Worm (Caenorhabditis elegans) whole organism, young adult: ENCODE measurements around the gene mksr-2.
A peak's percentile ranks its signal among the peaks of the same experiment; 100 is the strongest.

Experiments used
- B0035.1 ChIP-seq: sonication (generic microtip); optimal IDR thresholded peaks from 2 replicates; lab custom pipeline; 2016; ENCODE audit warnings: missing genetic modification characterization, mild to moderate bottlenecking, missing compliant biosample characterization, missing genotype, missing genetic modification reagents
- C06A6.2 ChIP-seq: fragments of 200-800 bp; sonication (Bioruptor generic); conservative IDR thresholded peaks from 2 replicates; pipeline ENCODE4 v1.3.6; 2022; ENCODE audit warnings: missing genetic modification characterization, missing compliant biosample characterization
- F33H1.4 ChIP-seq: fragments of 200-800 bp; sonication (Bioruptor generic); IDR thresholded peaks from 2 replicates; pipeline ENCODE4 v1.3.6; 2022; ENCODE audit warnings: missing genetic modification reagents, missing genetic modification characterization, missing compliant biosample characterization
- F39B2.1 ChIP-seq: fragments of 200-800 bp; sonication (Bioruptor generic); IDR thresholded peaks from 2 replicates; pipeline ENCODE4 v1.3.6; 2022; ENCODE audit warnings: missing genetic modification reagents, missing genetic modification characterization, missing compliant biosample characterization
- F55B11.4 ChIP-seq: sonication (generic microtip); optimal IDR thresholded peaks from 2 replicates; lab custom pipeline; 2016; ENCODE audit warnings: missing compliant biosample characterization, missing genetic modification characterization, borderline replicate concordance; ENCODE audit not compliant: insufficient read depth
- K11D2.4 ChIP-seq: fragments of 200-800 bp; sonication (Bioruptor generic); IDR thresholded peaks from 2 replicates; pipeline ENCODE4 v1.3.6; 2022; ENCODE audit warnings: missing genetic modification reagents, missing genetic modification characterization, missing compliant biosample characterization
- T07F8.4 ChIP-seq: sonication (generic microtip); optimal IDR thresholded peaks from 2 replicates; lab custom pipeline; 2016; ENCODE audit warnings: mild to moderate bottlenecking, missing genetic modification characterization, moderate library complexity, missing compliant biosample characterization
- Y56A3A.18 ChIP-seq: fragments of 200-800 bp; sonication (Bioruptor generic); IDR thresholded peaks from 2 replicates; pipeline ENCODE4 v1.3.6; 2022; ENCODE audit warnings: missing genetic modification reagents, missing genetic modification characterization, missing compliant biosample characterization
- Y95B8A.8 ChIP-seq: fragments of 200-800 bp; sonication (Bioruptor generic); IDR thresholded peaks from 2 replicates; pipeline ENCODE4 v1.3.6; 2022; ENCODE audit warnings: missing genetic modification reagents, missing genetic modification characterization, missing compliant biosample characterization
- ZK185.1 ChIP-seq: sonication (generic microtip); optimal IDR thresholded peaks from 2 replicates; lab custom pipeline; 2016; ENCODE audit warnings: mild to moderate bottlenecking, missing genetic modification characterization, missing compliant biosample characterization; ENCODE audit not compliant: poor library complexity, severe bottlenecking
- athp-1 ChIP-seq: sonication (generic microtip); optimal IDR thresholded peaks from 2 replicates; lab custom pipeline; 2017; ENCODE audit warnings: mild to moderate bottlenecking, missing genetic modification characterization, missing compliant biosample characterization
- attf-3 ChIP-seq: fragments of 200-800 bp; sonication (Bioruptor generic); conservative IDR thresholded peaks from 2 replicates; pipeline ENCODE4 v1.3.6; 2022; ENCODE audit warnings: missing genetic modification reagents, missing genetic modification characterization, missing compliant biosample characterization
- attf-6 ChIP-seq: fragments of 200-800 bp; sonication (Bioruptor generic); IDR thresholded peaks from 2 replicates; pipeline ENCODE4 v1.3.6; 2022; ENCODE audit warnings: missing genetic modification reagents, missing genetic modification characterization, missing compliant biosample characterization
- cebp-1 ChIP-seq, 2 experiments: fragments of 200-800 bp in 1 of 2; sonication (Bioruptor generic) in 1 of 2; sonication (generic microtip) in 1 of 2; IDR thresholded peaks in 1 of 2; optimal IDR thresholded peaks in 1 of 2; 2 replicates each; pipeline versions ENCODE4 v1.3.6 to Lab custom; 2017 to 2022; ENCODE audit warnings: missing compliant biosample characterization in 2 of 2, missing genetic modification characterization in 2 of 2, mild to moderate bottlenecking in 1 of 2, missing genetic modification reagents in 1 of 2, moderate library complexity in 1 of 2
- ceh-27 ChIP-seq: fragments of 200-800 bp; sonication (Bioruptor generic); optimal IDR thresholded peaks from 2 replicates; lab custom pipeline; 2018; ENCODE audit warnings: mild to moderate bottlenecking, missing genetic modification characterization, moderate library complexity, missing compliant biosample characterization
- ceh-40 ChIP-seq: fragments of 200-800 bp; sonication (Bioruptor generic); IDR thresholded peaks from 2 replicates; pipeline ENCODE4 v1.3.6; 2022; ENCODE audit warnings: missing genetic modification characterization, missing compliant biosample characterization
- ceh-79 ChIP-seq: sonication (generic microtip); optimal IDR thresholded peaks from 2 replicates; lab custom pipeline; 2017; ENCODE audit warnings: mild to moderate bottlenecking, missing genetic modification characterization, missing compliant biosample characterization
- ceh-91 ChIP-seq: fragments of 200-800 bp; sonication (Bioruptor generic); IDR thresholded peaks from 2 replicates; pipeline ENCODE4 v1.3.6; 2022; ENCODE audit warnings: missing genetic modification reagents, missing genetic modification characterization, missing compliant biosample characterization
- chd-7 ChIP-seq: sonication (generic microtip); optimal IDR thresholded peaks from 2 replicates; lab custom pipeline; 2016; ENCODE audit warnings: mild to moderate bottlenecking, missing genetic modification characterization, moderate library complexity, missing compliant biosample characterization
- die-1 ChIP-seq: sonication (generic microtip); optimal IDR thresholded peaks from 2 replicates; lab custom pipeline; 2016; ENCODE audit warnings: missing genotype, mild to moderate bottlenecking, missing genetic modification characterization, missing compliant biosample characterization
- efl-1 ChIP-seq: fragments of 150-350 bp; optimal IDR thresholded peaks from 2 replicates; lab custom pipeline; 2014; ENCODE audit warnings: missing biosample characterization, missing genetic modification reagents, missing genetic modification characterization
- egl-18 ChIP-seq: fragments of 200-800 bp; sonication (Bioruptor generic); IDR thresholded peaks from 2 replicates; pipeline ENCODE4 v1.3.6; 2022; ENCODE audit warnings: missing genetic modification reagents, missing genetic modification characterization, missing compliant biosample characterization
- him-1 ChIP-seq: sonication (generic microtip); optimal IDR thresholded peaks from 2 replicates; lab custom pipeline; 2016; ENCODE audit warnings: missing genotype, missing genetic modification reagents, missing genetic modification characterization, missing compliant biosample characterization
- hlh-26 ChIP-seq: fragments of 200-800 bp; sonication (Bioruptor generic); conservative IDR thresholded peaks from 2 replicates; pipeline ENCODE4 v1.3.6; 2022; ENCODE audit warnings: missing genetic modification reagents, missing genetic modification characterization, missing compliant biosample characterization
- hmg-1.2 ChIP-seq: fragments of 200-800 bp; sonication (Bioruptor generic); IDR thresholded peaks from 2 replicates; pipeline ENCODE4 v1.3.6; 2022; ENCODE audit warnings: missing genetic modification reagents, missing genetic modification characterization, missing compliant biosample characterization
- let-607 ChIP-seq, 2 experiments: fragments of 200-800 bp in 1 of 2; sonication (Bioruptor generic) in 1 of 2; sonication (generic microtip) in 1 of 2; optimal IDR thresholded peaks; 2 replicates each; lab custom pipeline; 2016 to 2018; ENCODE audit warnings: mild to moderate bottlenecking in 2 of 2, missing compliant biosample characterization in 2 of 2, missing genetic modification characterization in 2 of 2, moderate library complexity in 2 of 2, missing genotype in 1 of 2
- lin-40 ChIP-seq: sonication (generic microtip); optimal IDR thresholded peaks from 2 replicates; lab custom pipeline; 2016; ENCODE audit warnings: missing genetic modification characterization, mild to moderate bottlenecking, missing compliant biosample characterization, missing genotype, missing genetic modification reagents
- lin-54 ChIP-seq: fragments of 200-800 bp; sonication (Bioruptor generic); optimal IDR thresholded peaks from 2 replicates; lab custom pipeline; 2018; ENCODE audit warnings: mild to moderate bottlenecking, missing genetic modification characterization, missing compliant biosample characterization
- lsy-27 ChIP-seq: sonication (generic microtip); optimal IDR thresholded peaks from 2 replicates; lab custom pipeline; 2017; ENCODE audit warnings: missing genetic modification characterization, mild to moderate bottlenecking, missing compliant biosample characterization, antibody characterized with exemption, missing genotype, borderline replicate concordance; ENCODE audit not compliant: insufficient read depth
- madf-3 ChIP-seq: fragments of 200-800 bp; sonication (Bioruptor generic); IDR thresholded peaks from 2 replicates; pipeline ENCODE4 v1.3.6; 2022; ENCODE audit warnings: missing genetic modification reagents, missing genetic modification characterization, missing compliant biosample characterization
- mxl-1 ChIP-seq: sonication (generic microtip); optimal IDR thresholded peaks from 2 replicates; lab custom pipeline; 2016; ENCODE audit warnings: missing genetic modification characterization, missing compliant biosample characterization
- nfyb-1 ChIP-seq: fragments of 200-800 bp; sonication (Bioruptor generic); IDR thresholded peaks from 2 replicates; pipeline ENCODE4 v1.3.6; 2022; ENCODE audit warnings: missing genetic modification reagents, missing genetic modification characterization, missing compliant biosample characterization
- nhr-120 ChIP-seq: fragments of 200-800 bp; sonication (Bioruptor generic); IDR thresholded peaks from 2 replicates; pipeline ENCODE4 v1.3.6; 2022; ENCODE audit warnings: missing genetic modification characterization, missing compliant biosample characterization
- nhr-27 ChIP-seq: fragments of 200-800 bp; sonication (Bioruptor generic); optimal IDR thresholded peaks from 2 replicates; lab custom pipeline; 2018; ENCODE audit warnings: mild to moderate bottlenecking, missing genetic modification characterization, moderate library complexity, missing compliant biosample characterization
- nhr-90 ChIP-seq: sonication (generic microtip); optimal IDR thresholded peaks from 2 replicates; lab custom pipeline; 2016; ENCODE audit warnings: missing genotype, mild to moderate bottlenecking, missing genetic modification characterization, missing compliant biosample characterization
- pbrm-1 ChIP-seq: fragments of 200-800 bp; sonication (Bioruptor generic); IDR thresholded peaks from 2 replicates; pipeline ENCODE4 v1.3.6; 2022; ENCODE audit warnings: missing genetic modification reagents, missing genetic modification characterization, missing compliant biosample characterization
- rec-8 ChIP-seq, 2 experiments: sonication (generic microtip); optimal IDR thresholded peaks; 2 replicates each; lab custom pipeline; 2016; ENCODE audit warnings: mild to moderate bottlenecking in 2 of 2, missing genetic modification characterization in 2 of 2, missing genetic modification reagents in 2 of 2, missing genotype in 2 of 2, missing biosample characterization in 1 of 2, missing compliant biosample characterization in 1 of 2, moderate library complexity in 1 of 2
- sdz-38 ChIP-seq: sonication (generic microtip); optimal IDR thresholded peaks from 2 replicates; lab custom pipeline; 2016; ENCODE audit warnings: missing genotype, missing genetic modification characterization, missing compliant biosample characterization
- snpc-1.3 ChIP-seq: sonication (generic microtip); optimal IDR thresholded peaks from 2 replicates; lab custom pipeline; 2017; ENCODE audit warnings: missing genetic modification characterization, mild to moderate bottlenecking, missing compliant biosample characterization, antibody characterized with exemption, moderate library complexity, missing genotype, missing genetic modification reagents; ENCODE audit not compliant: insufficient read depth
- snpc-3.4 ChIP-seq: sonication (generic microtip); optimal IDR thresholded peaks from 2 replicates; lab custom pipeline; 2017; ENCODE audit warnings: missing genetic modification characterization, mild to moderate bottlenecking, missing compliant biosample characterization, antibody characterized with exemption, moderate library complexity, missing genotype, missing genetic modification reagents
- somi-1 ChIP-seq: fragments of 200-800 bp; sonication (Bioruptor generic); optimal IDR thresholded peaks from 2 replicates; lab custom pipeline; 2018; ENCODE audit warnings: mild to moderate bottlenecking, missing genetic modification characterization, missing compliant biosample characterization
- sptf-2 ChIP-seq: fragments of 200-800 bp; sonication (Bioruptor generic); optimal IDR thresholded peaks from 2 replicates; lab custom pipeline; 2018; ENCODE audit warnings: mild to moderate bottlenecking, missing genetic modification characterization, missing compliant biosample characterization
- tbx-9 ChIP-seq: sonication (generic microtip); optimal IDR thresholded peaks from 2 replicates; lab custom pipeline; 2016; ENCODE audit warnings: borderline replicate concordance, missing genetic modification characterization, inconsistent platforms, missing compliant biosample characterization
- zim-3 ChIP-seq: sonication (generic microtip); optimal IDR thresholded peaks from 2 replicates; lab custom pipeline; 2017; ENCODE audit warnings: mild to moderate bottlenecking, missing genetic modification characterization, moderate library complexity, missing compliant biosample characterization
- ztf-6 ChIP-seq: fragments of 200-800 bp; sonication (Bioruptor generic); IDR thresholded peaks from 2 replicates; pipeline ENCODE4 v1.3.6; 2022; ENCODE audit warnings: missing genetic modification reagents, missing genetic modification characterization, missing compliant biosample characterization

Gene mksr-2

ce11 chrIV:2320009-2320408, 13.7 kb upstream of the mksr-2 start:
- no peak for TF ChIP-seq nhr-90 (tag; lab: Kevin White, UChicago)
- TF ChIP-seq rec-8 (tag; optimal IDR thresholded peaks at IDR 0.05; lab: Kevin White, UChicago), result no peak
- no peak for TF ChIP-seq Y56A3A.18 (GFP tag; lab: Robert Waterston, UW)
- no peak for TF ChIP-seq egl-18
- no peak for TF ChIP-seq sdz-38 (tag; lab: Kevin White, UChicago)

ce11 chrIV:2316796-2317195, 10.4 kb upstream of the mksr-2 start:
- TF ChIP-seq ceh-79 (tag; lab: Kevin White, UChicago) (no peak), C06A6.2 (GFP tag; lab: Robert Waterston, UW) (no peak), lin-54 (GFP tag; lab: Kevin White, UChicago) (peak; percentile 58), sptf-2 (GFP tag; lab: Kevin White, UChicago) (no peak), attf-6 (no peak), snpc-1.3 (tag; lab: Kevin White, UChicago) (no peak), madf-3 (no peak), him-1 (no peak), T07F8.4 (tag; lab: Kevin White, UChicago) (no peak), pbrm-1 (GFP tag; lab: Robert Waterston, UW) (peak; percentile 47; the same call in 1 of the 2 replicates), F55B11.4 (tag; lab: Kevin White, UChicago) (no peak), ztf-6 (no peak), ceh-91 (GFP tag; lab: Robert Waterston, UW) (no peak), ceh-40 (GFP tag; lab: Robert Waterston, UW) (no peak), lsy-27 (tag; lab: Kevin White, UChicago) (no peak), zim-3 (tag; lab: Kevin White, UChicago) (no peak), ZK185.1 (tag; lab: Kevin White, UChicago) (no peak), rec-8 (tag; optimal IDR thresholded peaks at IDR 0.05; lab: Kevin White, UChicago) (no peak), let-607 (tag; optimal IDR thresholded peaks at IDR 0.05; lab: Kevin White, UChicago) (peak in 1 of 2 experiments; percentile 61), lin-40 (tag; lab: Kevin White, UChicago) (peak; percentile 5), nhr-27 (tag; lab: Kevin White, UChicago) (no peak), hlh-26 (GFP tag; lab: Robert Waterston, UW) (no peak), snpc-3.4 (tag; lab: Kevin White, UChicago) (no peak), F39B2.1 (GFP tag; lab: Robert Waterston, UW) (no peak), B0035.1 (no peak), nfyb-1 (GFP tag; lab: Robert Waterston, UW) (no peak), athp-1 (tag; lab: Kevin White, UChicago) (no peak), tbx-9 (no peak), mxl-1 (tag; lab: Kevin White, UChicago) (no peak), somi-1 (no peak), ceh-27 (GFP tag; lab: Kevin White, UChicago) (peak; percentile 39), chd-7 (tag; lab: Kevin White, UChicago) (no peak), efl-1 (GFP tag; lab: Kevin White, UChicago) (no peak), F33H1.4 (GFP tag; lab: Robert Waterston, UW) (0 out of 2 replicates have a peak, but pooled peaks have one; percentile 27), attf-3 (GFP tag; lab: Robert Waterston, UW) (peak; percentile 49; the same call in 1 of the 2 replicates), K11D2.4 (GFP tag; lab: Robert Waterston, UW) (no peak), die-1 (tag; lab: Kevin White, UChicago) (no peak), cebp-1 (GFP tag; IDR thresholded peaks at IDR 0.05; lab: Robert Waterston, UW) (no peak), cebp-1 (tag; optimal IDR thresholded peaks at IDR 0.05; lab: Kevin White, UChicago) (peak; percentile 63), Y95B8A.8 (no peak), nhr-120 (GFP tag; lab: Robert Waterston, UW) (no peak), hmg-1.2 (GFP tag; lab: Robert Waterston, UW) (peak; percentile 83; the same call in 1 of the 2 replicates)
